Fruit fly (Drosophila melanogaster) whole organism, embryonic: Measurements from ENCODE around the gene CG3306.

Experiments used
- Adf1 ChIP-seq: fragments of 200-800 bp; sonication (Bioruptor generic); IDR thresholded peaks from 2 replicates; pipeline ENCODE4 v1.3.6; 2022; ENCODE audit warnings: missing biosample characterization, missing genetic modification characterization
- Bgb ChIP-seq: fragments of 200-800 bp; sonication (Bioruptor generic); IDR thresholded peaks from 2 replicates; pipeline ENCODE4 v1.3.6; 2022; ENCODE audit warnings: missing biosample characterization, missing genetic modification characterization; ENCODE audit not compliant: partially characterized antibody
- CG10267 ChIP-seq: fragments of 200-800 bp; sonication (Bioruptor generic); optimal IDR thresholded peaks from 2 replicates; lab custom pipeline; 2018; ENCODE audit warnings: missing biosample characterization, mild to moderate bottlenecking, missing genetic modification characterization, moderate library complexity
- CG10979 ChIP-seq: fragments of 200-800 bp; sonication (Bioruptor generic); optimal IDR thresholded peaks from 2 replicates; lab custom pipeline; 2018; ENCODE audit warnings: missing biosample characterization, mild to moderate bottlenecking, missing genetic modification characterization, moderate library complexity
- CG11085 ChIP-seq: fragments of 200-800 bp; sonication (Bioruptor generic); IDR thresholded peaks from 2 replicates; pipeline ENCODE4 v1.3.6; 2022; ENCODE audit warnings: missing biosample characterization, missing genetic modification characterization
- CG11560 ChIP-seq: fragments of 200-800 bp; sonication (Bioruptor generic); IDR thresholded peaks from 3 replicates; pipeline ENCODE4 v1.3.6; 2022; ENCODE audit warnings: missing biosample characterization, missing genetic modification characterization
- CG16815 ChIP-seq: fragments of 200-800 bp; sonication (Bioruptor generic); optimal IDR thresholded peaks from 3 replicates; lab custom pipeline; 2017; ENCODE audit warnings: missing biosample characterization, mild to moderate bottlenecking, missing genetic modification characterization
- CG17612 ChIP-seq: fragments of 200-800 bp; sonication (Bioruptor generic); IDR thresholded peaks from 2 replicates; pipeline ENCODE4 v1.3.6; 2022; ENCODE audit warnings: missing biosample characterization, missing genetic modification characterization
- CG2129 ChIP-seq: fragments of 200-800 bp; sonication (Bioruptor generic); IDR thresholded peaks from 2 replicates; pipeline ENCODE4 v1.3.6; 2022; ENCODE audit warnings: missing biosample characterization, missing genetic modification characterization; ENCODE audit not compliant: partially characterized antibody
- CG3407 ChIP-seq: fragments of 200-800 bp; sonication (Bioruptor generic); optimal IDR thresholded peaks from 2 replicates; lab custom pipeline; 2018; ENCODE audit warnings: missing biosample characterization, mild to moderate bottlenecking, missing genetic modification characterization
- CG34376 ChIP-seq: fragments of 200-800 bp; sonication (Bioruptor generic); optimal IDR thresholded peaks from 2 replicates; lab custom pipeline; 2018; ENCODE audit warnings: missing biosample characterization, mild to moderate bottlenecking, missing genetic modification characterization
- CG34422 ChIP-seq: fragments of 200-800 bp; sonication (Bioruptor generic); IDR thresholded peaks from 3 replicates; pipeline ENCODE4 v1.3.6; 2022; ENCODE audit warnings: missing biosample characterization, missing genetic modification characterization
- CG5180 ChIP-seq: fragments of 200-800 bp; sonication (Bioruptor generic); optimal IDR thresholded peaks from 3 replicates; lab custom pipeline; 2017; ENCODE audit warnings: missing biosample characterization, missing genetic modification characterization, mild to moderate bottlenecking, moderate library complexity, missing genetic modification reagents
- CG7839 ChIP-seq: fragments of 200-800 bp; sonication (Bioruptor generic); optimal IDR thresholded peaks from 3 replicates; lab custom pipeline; 2018; ENCODE audit warnings: missing biosample characterization, mild to moderate bottlenecking, missing genetic modification characterization, moderate library complexity
- CG8765 ChIP-seq: fragments of 200-800 bp; sonication (Bioruptor generic); IDR thresholded peaks from 2 replicates; pipeline ENCODE4 v1.3.6; 2022; ENCODE audit warnings: missing biosample characterization, missing genetic modification characterization
- D19A ChIP-seq: fragments of 200-800 bp; optimal IDR thresholded peaks from 3 replicates; lab custom pipeline; 2019; ENCODE audit warnings: missing biosample characterization, mild to moderate bottlenecking, missing genetic modification characterization, moderate library complexity
- Dip2 ChIP-seq: fragments of 200-800 bp; sonication (Bioruptor generic); IDR thresholded peaks from 2 replicates; pipeline ENCODE4 v1.3.6; 2022; ENCODE audit warnings: missing biosample characterization, missing genetic modification characterization
- Fer3 ChIP-seq: fragments of 200-800 bp; sonication (Bioruptor generic); optimal IDR thresholded peaks from 2 replicates; lab custom pipeline; 2018; ENCODE audit warnings: missing biosample characterization, mild to moderate bottlenecking, missing genetic modification characterization, moderate library complexity
- NFAT ChIP-seq: fragments of 200-800 bp; sonication (Bioruptor generic); IDR thresholded peaks from 2 replicates; pipeline ENCODE4 v1.3.6; 2022; ENCODE audit warnings: missing biosample characterization, missing genetic modification characterization
- Nf-YB ChIP-seq: fragments of 200-800 bp; sonication (Bioruptor generic); optimal IDR thresholded peaks from 3 replicates; lab custom pipeline; 2019; ENCODE audit warnings: missing biosample characterization, mild to moderate bottlenecking, missing genetic modification characterization, moderate library complexity
- Oli ChIP-seq: fragments of 200-800 bp; sonication (Bioruptor generic); optimal IDR thresholded peaks from 2 replicates; lab custom pipeline; 2018; ENCODE audit warnings: missing biosample characterization, mild to moderate bottlenecking, missing genetic modification characterization, moderate library complexity
- PHDP ChIP-seq: fragments of 200-800 bp; sonication (Bioruptor generic); optimal IDR thresholded peaks from 3 replicates; lab custom pipeline; 2018; ENCODE audit warnings: missing biosample characterization, mild to moderate bottlenecking, missing genetic modification characterization, moderate library complexity
- TFAM ChIP-seq: fragments of 200-800 bp; sonication (Bioruptor generic); optimal IDR thresholded peaks from 2 replicates; lab custom pipeline; 2017; ENCODE audit warnings: missing biosample characterization, missing genetic modification characterization, inconsistent platforms
- ab ChIP-seq: fragments of 200-800 bp; sonication (Bioruptor generic); optimal IDR thresholded peaks from 2 replicates; lab custom pipeline; 2016; ENCODE audit warnings: missing biosample characterization, missing genetic modification characterization
- abd-A ChIP-seq: fragments of 200-800 bp; sonication (Bioruptor generic); optimal IDR thresholded peaks from 3 replicates; lab custom pipeline; 2019; ENCODE audit warnings: missing biosample characterization, mild to moderate bottlenecking, missing genetic modification characterization, moderate library complexity
- ato ChIP-seq: fragments of 200-800 bp; sonication (Bioruptor generic); IDR thresholded peaks from 2 replicates; pipeline ENCODE4 v1.3.6; 2022; ENCODE audit warnings: missing biosample characterization, missing genetic modification characterization; ENCODE audit not compliant: partially characterized antibody
- az2 ChIP-seq: fragments of 200-800 bp; sonication (Bioruptor generic); optimal IDR thresholded peaks from 3 replicates; lab custom pipeline; 2016; ENCODE audit warnings: missing biosample characterization, missing genetic modification characterization
- br ChIP-seq: fragments of >200 bp; optimal IDR thresholded peaks from 2 replicates; lab custom pipeline; 2017
- cas ChIP-seq: fragments of 200-800 bp; sonication (Bioruptor generic); IDR thresholded peaks from 2 replicates; pipeline ENCODE4 v1.3.6; 2022; ENCODE audit warnings: missing biosample characterization, missing genetic modification characterization
- crc ChIP-seq: fragments of 200-800 bp; sonication (Bioruptor generic); optimal IDR thresholded peaks from 2 replicates; lab custom pipeline; 2016; ENCODE audit warnings: missing biosample characterization, missing genetic modification characterization
- croc ChIP-seq: fragments of 200-800 bp; sonication (Bioruptor generic); conservative IDR thresholded peaks from 3 replicates; pipeline ENCODE4 v1.3.6; 2022; ENCODE audit warnings: missing biosample characterization, missing genetic modification characterization
- dati ChIP-seq: fragments of 200-800 bp; sonication (Bioruptor generic); IDR thresholded peaks from 2 replicates; pipeline ENCODE4 v1.3.6; 2022; ENCODE audit warnings: missing biosample characterization, missing genetic modification characterization
- dimm ChIP-seq: fragments of 200-800 bp; sonication (Bioruptor generic); IDR thresholded peaks from 2 replicates; pipeline ENCODE4 v1.3.6; 2022; ENCODE audit warnings: missing biosample characterization, missing genetic modification characterization
- dpn ChIP-seq, 2 experiments: fragments of 200-800 bp; sonication (Bioruptor generic); optimal IDR thresholded peaks; 3 replicates each; lab custom pipeline; 2016; ENCODE audit warnings: missing biosample characterization in 2 of 2, missing genetic modification characterization in 2 of 2
- eyg ChIP-seq: fragments of 200-800 bp; sonication (Bioruptor generic); optimal IDR thresholded peaks from 3 replicates; lab custom pipeline; 2016; ENCODE audit warnings: missing biosample characterization, missing genetic modification characterization
- kay ChIP-seq: fragments of 200-800 bp; sonication (Bioruptor generic); optimal IDR thresholded peaks from 2 replicates; lab custom pipeline; 2016; ENCODE audit warnings: missing biosample characterization, missing genetic modification characterization
- ken ChIP-seq: fragments of 200-800 bp; sonication (Bioruptor generic); IDR thresholded peaks from 3 replicates; pipeline ENCODE4 v1.3.6; 2022; ENCODE audit warnings: missing biosample characterization, missing genetic modification characterization
- lab ChIP-seq: fragments of 200-800 bp; sonication (Bioruptor generic); optimal IDR thresholded peaks from 3 replicates; lab custom pipeline; 2017; ENCODE audit warnings: missing biosample characterization, missing genetic modification characterization, mild to moderate bottlenecking, moderate library complexity, missing genetic modification reagents
- lilli ChIP-seq: fragments of 200-800 bp; sonication (Bioruptor generic); optimal IDR thresholded peaks from 3 replicates; lab custom pipeline; 2016; ENCODE audit warnings: missing biosample characterization, missing genetic modification characterization
- org-1 ChIP-seq: fragments of 200-800 bp; sonication (Bioruptor generic); optimal IDR thresholded peaks from 2 replicates; lab custom pipeline; 2017; ENCODE audit warnings: missing biosample characterization, missing genetic modification characterization
- p53 ChIP-seq: fragments of 200-800 bp; sonication (Bioruptor generic); optimal IDR thresholded peaks from 2 replicates; lab custom pipeline; 2016; ENCODE audit warnings: missing biosample characterization, missing genetic modification characterization
- pan ChIP-seq, 4 experiments: fragments of >200 bp in 3 of 4; fragments of 200-800 bp in 1 of 4; sonication (Bioruptor generic) in 1 of 4; optimal IDR thresholded peaks in 3 of 4; IDR thresholded peaks in 1 of 4; 2 replicates each; pipeline versions ENCODE4 v1.3.6 to Lab custom; 2017 to 2022; ENCODE audit warnings: missing biosample characterization in 2 of 4, missing genetic modification characterization in 2 of 4, mixed read lengths in 1 of 4
- salm ChIP-seq: fragments of 200-800 bp; sonication (Bioruptor generic); optimal IDR thresholded peaks from 2 replicates; lab custom pipeline; 2018; ENCODE audit warnings: missing biosample characterization, mild to moderate bottlenecking, missing genetic modification characterization
- sc ChIP-seq, 3 experiments: fragments of >200 bp in 2 of 3; fragments of 200-800 bp in 1 of 3; sonication (Bioruptor generic) in 1 of 3; optimal IDR thresholded peaks; 2 replicates in 2 of 3; 3 replicates in 1 of 3; lab custom pipeline; 2017; ENCODE audit warnings: mild to moderate bottlenecking in 1 of 3, missing biosample characterization in 1 of 3, missing genetic modification characterization in 1 of 3, missing genetic modification reagents in 1 of 3
- sens ChIP-seq: fragments of 200-800 bp; sonication (Bioruptor generic); peaks from one replicate; lab custom pipeline; 2016; ENCODE audit warnings: missing biosample characterization, missing genetic modification characterization
- sima ChIP-seq: fragments of 200-800 bp; sonication (Bioruptor generic); optimal IDR thresholded peaks from 2 replicates; lab custom pipeline; 2016; ENCODE audit warnings: missing biosample characterization, missing genetic modification characterization
- sug ChIP-seq: fragments of 200-800 bp; optimal IDR thresholded peaks from 2 replicates; lab custom pipeline; 2019; ENCODE audit warnings: missing biosample characterization, mild to moderate bottlenecking, missing genetic modification characterization, moderate library complexity
- zen2 ChIP-seq: fragments of 200-800 bp; sonication (Bioruptor generic); IDR thresholded peaks from 3 replicates; pipeline ENCODE4 v1.3.6; 2022; ENCODE audit warnings: missing biosample characterization, missing genetic modification characterization; ENCODE audit not compliant: partially characterized antibody

Gene CG3306

DNA sequence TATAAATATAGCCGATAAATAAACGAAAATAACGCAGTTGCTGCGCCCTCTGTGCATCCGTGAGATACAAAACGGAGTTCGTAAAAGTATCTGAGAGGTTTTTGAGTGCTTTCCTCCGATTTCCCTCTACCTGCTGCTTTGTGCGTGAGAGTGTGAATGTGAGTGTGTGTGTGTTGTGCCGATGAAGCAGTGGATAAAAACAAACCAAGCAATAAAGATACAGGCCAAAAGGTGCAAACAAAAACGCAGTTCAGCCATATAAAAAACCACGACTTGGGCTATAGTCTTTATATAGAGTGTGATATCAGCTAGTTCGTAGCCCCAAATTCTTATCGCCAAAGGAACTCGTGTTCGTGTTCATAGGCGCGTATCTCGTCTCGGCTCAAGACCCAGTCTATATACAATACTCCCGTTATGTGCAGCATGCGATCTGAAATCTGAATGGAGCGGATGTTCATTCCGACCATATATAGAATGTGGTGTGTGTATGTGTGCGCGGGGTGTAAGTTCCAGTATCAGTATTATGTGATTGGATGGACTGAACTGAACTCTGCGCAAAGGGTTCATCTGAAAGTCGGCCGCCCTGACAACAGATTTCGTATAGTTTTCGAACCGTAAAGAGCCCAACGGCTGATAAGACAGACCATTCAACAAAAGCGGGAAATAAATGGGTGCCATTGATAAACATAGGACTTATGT, 14.3 kb downstream of the CG3306 start (continued):
- TF ChIP-seq sug (tag; lab: Kevin White, UChicago) (peak; percentile 65), dpn (GFP tag; optimal IDR thresholded peaks at IDR 0.05; lab: Kevin White, UChicago) (no peak), PHDP (peak; percentile 2), CG34376 (peak; percentile 91), Nf-YB (GFP tag; lab: Kevin White, UChicago) (peak; percentile 52)

DNA sequence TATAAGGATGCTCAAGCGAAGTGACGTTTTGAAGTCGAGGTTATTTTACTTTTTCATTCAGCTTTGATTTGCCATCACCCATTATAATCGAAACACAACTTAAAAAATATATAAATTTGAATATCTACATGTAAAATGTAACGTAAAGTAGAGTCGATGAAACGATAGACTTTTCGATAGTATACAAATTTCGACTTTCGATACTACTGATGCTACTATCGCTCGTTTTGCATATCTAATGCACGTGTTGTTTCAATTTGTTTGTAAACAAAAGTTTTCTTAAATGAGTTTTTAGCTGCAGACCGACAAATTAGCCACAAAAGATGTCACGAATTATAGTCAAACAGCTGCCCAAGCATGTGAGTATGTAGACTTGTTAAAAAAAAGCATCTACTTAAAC, 22.7 kb downstream of the CG3306 start, which contains the start of gene CG3335:
Gene CG3335 (plus strand): TSS at position 224 of the 400 bp plus-strand sequence.
- TF ChIP-seq eyg (GFP tag; lab: Kevin White, UChicago) (no peak), CG7839 (no peak), az2 (GFP tag; lab: Kevin White, UChicago) (no peak), CG17612 (no peak), cas (no peak), CG10979 (tag; lab: Kevin White, UChicago) (no peak), p53 (GFP tag; lab: Kevin White, UChicago) (no peak), abd-A (tag; lab: Kevin White, UChicago) (no peak), CG5180 (GFP tag; lab: Kevin White, UChicago) (no peak), br (lab: Kevin White, UChicago) (no peak), Fer3 (tag; lab: Kevin White, UChicago) (no peak), CG16815 (GFP tag; lab: Kevin White, UChicago) (no peak), CG34422 (GFP tag; lab: Robert Waterston, UW) (peak; percentile 13; the same call in 1 of the 3 replicates), sens (GFP tag; lab: Kevin White, UChicago) (no peak), TFAM (GFP tag; lab: Kevin White, UChicago) (no peak), org-1 (GFP tag; lab: Kevin White, UChicago) (no peak), zen2 (GFP tag; lab: Robert Waterston, UW) (no peak), Oli (tag; lab: Kevin White, UChicago) (no peak), D19A (tag; lab: Kevin White, UChicago) (no peak), crc (no peak), ato (GFP tag; lab: Robert Waterston, UW) (peak; percentile 36), pan (optimal IDR thresholded peaks at IDR 0.05; lab: Kevin White, UChicago) (no peak), pan (GFP tag; optimal IDR thresholded peaks at IDR 0.05 in 1 of 2, IDR thresholded peaks at IDR 0.05 in 1 of 2) (no peak), dati (GFP tag; lab: Robert Waterston, UW) (no peak), ken (no peak), ab (no peak), CG11085 (GFP tag; lab: Robert Waterston, UW) (no peak), croc (GFP tag; lab: Robert Waterston, UW) (no peak), sima (no peak), kay (GFP tag; lab: Kevin White, UChicago) (no peak), CG11560 (tag; lab: Robert Waterston, UW) (no peak), CG2129 (GFP tag; lab: Robert Waterston, UW) (peak; percentile 46; the same call in 1 of the 2 replicates), lilli (GFP tag; lab: Kevin White, UChicago) (no peak), Bgb (GFP tag; lab: Robert Waterston, UW) (peak; percentile 78), salm (tag; lab: Kevin White, UChicago) (no peak), NFAT (GFP tag; lab: Robert Waterston, UW) (no peak), sc (optimal IDR thresholded peaks at IDR 0.05; lab: Kevin White, UChicago) (no peak), sc (GFP tag; optimal IDR thresholded peaks at IDR 0.05; lab: Kevin White, UChicago) (no peak), Dip2 (GFP tag; lab: Robert Waterston, UW) (no peak), CG3407 (no peak), dimm (no peak), CG8765 (GFP tag; lab: Robert Waterston, UW) (no peak), CG10267 (tag; lab: Kevin White, UChicago) (no peak), Adf1 (GFP tag; lab: Robert Waterston, UW) (no peak), lab (GFP tag; lab: Kevin White, UChicago) (no peak)
